Fruit fly (Drosophila melanogaster) whole organism, adult: ENCODE measurements around the gene CG8500.
A peak's percentile ranks its signal among the peaks of the same experiment; 100 is the strongest.

ENCODE experiments used
- CG11617 ChIP-seq: fragments of 200-800 bp; sonication (Bioruptor generic); optimal IDR thresholded peaks from 2 replicates; lab custom pipeline; 2017; ENCODE audit warnings: mild to moderate bottlenecking, missing biosample characterization, missing genetic modification reagents, missing genetic modification characterization
- CG12768 ChIP-seq: fragments of 200-800 bp; sonication (Bioruptor generic); optimal IDR thresholded peaks from 2 replicates; lab custom pipeline; 2017; ENCODE audit warnings: missing biosample characterization, missing genetic modification characterization, mild to moderate bottlenecking, moderate library complexity, missing genetic modification reagents
- CG14711 ChIP-seq: fragments of 200-800 bp; sonication (Bioruptor generic); optimal IDR thresholded peaks from 2 replicates; lab custom pipeline; 2018; ENCODE audit warnings: missing biosample characterization, mild to moderate bottlenecking, missing genetic modification characterization, moderate library complexity
- CG1620 ChIP-seq: fragments of 200-800 bp; sonication (Bioruptor generic); optimal IDR thresholded peaks from 2 replicates; lab custom pipeline; 2016; ENCODE audit warnings: missing biosample characterization, missing genetic modification characterization
- CG33017 ChIP-seq: fragments of 200-800 bp; sonication (Bioruptor generic); optimal IDR thresholded peaks from 2 replicates; lab custom pipeline; 2018; ENCODE audit warnings: missing biosample characterization, mild to moderate bottlenecking, missing genetic modification characterization, moderate library complexity
- CG5204 ChIP-seq: fragments of 200-800 bp; sonication (Bioruptor generic); optimal IDR thresholded peaks from 2 replicates; lab custom pipeline; 2016; ENCODE audit warnings: missing biosample characterization, missing genetic modification characterization
- CG7045 ChIP-seq: fragments of 200-800 bp; sonication (Bioruptor generic); optimal IDR thresholded peaks from 2 replicates; lab custom pipeline; 2017; ENCODE audit warnings: missing biosample characterization, mild to moderate bottlenecking, missing genetic modification characterization
- CG7101 ChIP-seq: fragments of 200-800 bp; sonication (Bioruptor generic); optimal IDR thresholded peaks from 2 replicates; lab custom pipeline; 2018; ENCODE audit warnings: missing biosample characterization, mild to moderate bottlenecking, missing genetic modification characterization, moderate library complexity
- Clk ChIP-seq: fragments of 200-800 bp; sonication (Bioruptor generic); optimal IDR thresholded peaks from 2 replicates; lab custom pipeline; 2017; ENCODE audit warnings: missing biosample characterization, missing genetic modification characterization
- Crg-1 ChIP-seq: fragments of 200-800 bp; sonication (Bioruptor generic); optimal IDR thresholded peaks from 2 replicates; lab custom pipeline; 2016; ENCODE audit warnings: missing biosample characterization, missing genetic modification characterization
- Hr96 ChIP-seq: fragments of 200-800 bp; sonication (Bioruptor generic); optimal IDR thresholded peaks from 2 replicates; lab custom pipeline; 2016; ENCODE audit warnings: missing biosample characterization, missing genetic modification characterization
- Mnt ChIP-seq: fragments of 200-800 bp; sonication (Bioruptor generic); optimal IDR thresholded peaks from 2 replicates; lab custom pipeline; 2016; ENCODE audit warnings: missing biosample characterization, mild to moderate bottlenecking, missing genetic modification characterization
- bab1 ChIP-seq: fragments of 200-800 bp; sonication (Bioruptor generic); optimal IDR thresholded peaks from 3 replicates; lab custom pipeline; 2019; ENCODE audit warnings: missing biosample characterization, mild to moderate bottlenecking, missing genetic modification characterization, moderate library complexity
- cic ChIP-seq: fragments of 200-800 bp; sonication (Bioruptor generic); optimal IDR thresholded peaks from 2 replicates; lab custom pipeline; 2017; ENCODE audit warnings: missing biosample characterization, mild to moderate bottlenecking, missing genetic modification characterization, moderate library complexity
- cnc ChIP-seq, 2 experiments: fragments of >200 bp; optimal IDR thresholded peaks; 2 replicates each; lab custom pipeline; 2017
- kay ChIP-seq: fragments of 200-800 bp; sonication (Bioruptor generic); peaks from one replicate; lab custom pipeline; 2016; ENCODE audit warnings: missing biosample characterization, missing genetic modification characterization, borderline replicate concordance
- ovo ChIP-seq: fragments of 200-800 bp; sonication (Bioruptor generic); optimal IDR thresholded peaks from 2 replicates; lab custom pipeline; 2016; ENCODE audit warnings: missing biosample characterization, missing genetic modification characterization
- pad ChIP-seq: fragments of 200-800 bp; sonication (Bioruptor generic); optimal IDR thresholded peaks from 3 replicates; lab custom pipeline; 2017; ENCODE audit warnings: missing biosample characterization, missing genetic modification characterization, mild to moderate bottlenecking, moderate library complexity, missing genetic modification reagents
- tj ChIP-seq: fragments of 200-800 bp; sonication (Bioruptor generic); optimal IDR thresholded peaks from 3 replicates; lab custom pipeline; 2017; ENCODE audit warnings: missing biosample characterization, mild to moderate bottlenecking, missing genetic modification characterization, moderate library complexity
- toe ChIP-seq: fragments of 200-800 bp; sonication (Bioruptor generic); optimal IDR thresholded peaks from 2 replicates; lab custom pipeline; 2016; ENCODE audit warnings: missing biosample characterization, missing genetic modification characterization

Gene CG8500

dm6 chr3R:9768884-9769283 lies 15.6 kb upstream of the CG8500 start, which contains the start of gene MED6:
Gene MED6, minus strand, starts transcription at chr3R:9768984.
- TF ChIP-seq CG7045 (GFP tag; lab: Kevin White, UChicago) (no peak), kay (no peak), Crg-1 (no peak), CG12768 (no peak), CG33017 (tag; lab: Kevin White, UChicago) (no peak), CG11617 (GFP tag; lab: Kevin White, UChicago) (no peak), ovo (no peak)

dm6 chr3R:9770127-9770526 lies 14.3 kb upstream of the CG8500 start:
- TF ChIP-seq kay (no peak), Crg-1 (no peak), bab1 (GFP tag; lab: Kevin White, UChicago) (no peak), CG7101 (tag; lab: Kevin White, UChicago) (no peak), cic (GFP tag; lab: Kevin White, UChicago) (no peak), toe (GFP tag; lab: Kevin White, UChicago) (no peak), tj (no peak), cnc (optimal IDR thresholded peaks at IDR 0.05; lab: Kevin White, UChicago) (no peak), pad (GFP tag; lab: Kevin White, UChicago) (no peak)

- TF ChIP-seq CG11617 (GFP tag; lab: Kevin White, UChicago) (peak; percentile 96), CG7045 (GFP tag; lab: Kevin White, UChicago) (peak; percentile 94), ovo (peak; percentile 88), CG7101 (tag; lab: Kevin White, UChicago) (peak; percentile 97), pad (GFP tag; lab: Kevin White, UChicago) (peak; percentile 84), Crg-1 (peak; percentile 88), Mnt (peak; percentile 92), CG33017 (tag; lab: Kevin White, UChicago) (peak; percentile 98), CG12768 (peak; percentile 97), CG5204 (GFP tag; lab: Kevin White, UChicago) (peak; percentile 97), cnc (optimal IDR thresholded peaks at IDR 0.05; lab: Kevin White, UChicago) (no peak), CG1620 (peak; percentile 95), bab1 (GFP tag; lab: Kevin White, UChicago) (peak; percentile 98), toe (GFP tag; lab: Kevin White, UChicago) (peak; percentile 96), kay (no peak), tj (peak; percentile 78), cic (GFP tag; lab: Kevin White, UChicago) (peak; percentile 94), Hr96 (peak; percentile 95), Clk (GFP tag; lab: Kevin White, UChicago) (peak; percentile 91), CG14711 (tag; lab: Kevin White, UChicago) (peak; percentile 92)
These were observed 12.9 kb upstream of the CG8500 start, which contains the start of gene CG9471 for dm6 chr3R:9771519-9771972. Gene CG9471, minus strand, starts transcription at chr3R:9771542.

- TF ChIP-seq Mnt (peak; percentile 36), CG12768 (peak; percentile 5), cic (GFP tag; lab: Kevin White, UChicago) (peak; percentile 92), CG1620 (no peak), Crg-1 (no peak), CG33017 (tag; lab: Kevin White, UChicago) (peak; percentile 12), Hr96 (no peak), ovo (no peak)
These were observed 10.3 kb upstream of the CG8500 start, which contains the start of gene Whamy for dm6 chr3R:9774147-9774546. Gene Whamy, minus strand, starts transcription at chr3R:9774419.

- TF ChIP-seq CG12768 (no peak), kay (no peak), CG7101 (tag; lab: Kevin White, UChicago) (no peak), cnc (optimal IDR thresholded peaks at IDR 0.05; lab: Kevin White, UChicago) (no peak), CG33017 (tag; lab: Kevin White, UChicago) (no peak), pad (GFP tag; lab: Kevin White, UChicago) (no peak), CG5204 (GFP tag; lab: Kevin White, UChicago) (no peak), Hr96 (no peak), CG14711 (tag; lab: Kevin White, UChicago) (no peak), CG1620 (no peak), Mnt (no peak), ovo (no peak), bab1 (GFP tag; lab: Kevin White, UChicago) (no peak)
These were observed 9.6 kb upstream of the CG8500 start, which contains the start of gene topi for dm6 chr3R:9774821-9775220. Gene topi, plus strand, starts transcription at chr3R:9775121.

dm6 chr3R:9777941-9778360 lies 6.5 kb upstream of the CG8500 start, which contains the start of gene RpS29:
Gene RpS29, plus strand, starts transcription at chr3R:9778042.
- TF ChIP-seq Mnt (peak; percentile 90), cic (GFP tag; lab: Kevin White, UChicago) (peak; percentile 74), tj (peak; percentile 50), toe (GFP tag; lab: Kevin White, UChicago) (peak; percentile 92), CG1620 (peak; percentile 94), CG7045 (GFP tag; lab: Kevin White, UChicago) (peak; percentile 42), CG5204 (GFP tag; lab: Kevin White, UChicago) (no peak), bab1 (GFP tag; lab: Kevin White, UChicago) (peak; percentile 93), Hr96 (peak; percentile 87), kay (no peak), CG11617 (GFP tag; lab: Kevin White, UChicago) (peak; percentile 83), Crg-1 (peak; percentile 93), CG33017 (tag; lab: Kevin White, UChicago) (peak; percentile 53), pad (GFP tag; lab: Kevin White, UChicago) (peak; percentile 71), cnc (optimal IDR thresholded peaks at IDR 0.05; lab: Kevin White, UChicago) (no peak), CG14711 (tag; lab: Kevin White, UChicago) (peak; percentile 69), ovo (peak; percentile 73), CG12768 (peak; percentile 70), CG7101 (tag; lab: Kevin White, UChicago) (peak; percentile 86), Clk (GFP tag; lab: Kevin White, UChicago) (peak; percentile 62)
